Fruit fly (Drosophila melanogaster) whole organism, embryonic: Measurements from ENCODE around the gene Myo28B1.

Experiments used
- Bgb ChIP-seq: fragments of 200-800 bp; sonication (Bioruptor generic); IDR thresholded peaks from 2 replicates; pipeline ENCODE4 v1.3.6; 2022; ENCODE audit warnings: missing biosample characterization, missing genetic modification characterization; ENCODE audit not compliant: partially characterized antibody
- CG10431 ChIP-seq: fragments of 200-800 bp; sonication (Bioruptor generic); optimal IDR thresholded peaks from 3 replicates; lab custom pipeline; 2018; ENCODE audit warnings: missing biosample characterization, mild to moderate bottlenecking, missing genetic modification characterization
- CG10565 ChIP-seq: fragments of 200-800 bp; sonication (Bioruptor generic); optimal IDR thresholded peaks from 3 replicates; lab custom pipeline; 2016; ENCODE audit warnings: missing biosample characterization, mild to moderate bottlenecking, missing genetic modification characterization
- CG10979 ChIP-seq: fragments of 200-800 bp; sonication (Bioruptor generic); optimal IDR thresholded peaks from 2 replicates; lab custom pipeline; 2018; ENCODE audit warnings: missing biosample characterization, mild to moderate bottlenecking, missing genetic modification characterization, moderate library complexity
- CG11504 ChIP-seq: fragments of 200-800 bp; sonication (Bioruptor generic); optimal IDR thresholded peaks from 3 replicates; lab custom pipeline; 2019; ENCODE audit warnings: missing biosample characterization, mild to moderate bottlenecking, missing genetic modification characterization, moderate library complexity
- CG11560 ChIP-seq: fragments of 200-800 bp; sonication (Bioruptor generic); IDR thresholded peaks from 3 replicates; pipeline ENCODE4 v1.3.6; 2022; ENCODE audit warnings: missing biosample characterization, missing genetic modification characterization
- CG11696 ChIP-seq: fragments of 200-800 bp; sonication (Bioruptor generic); IDR thresholded peaks from 2 replicates; pipeline ENCODE4 v1.3.6; 2022; ENCODE audit warnings: missing biosample characterization, missing genetic modification characterization
- CG11723 ChIP-seq: fragments of 200-800 bp; sonication (Bioruptor generic); optimal IDR thresholded peaks from 2 replicates; lab custom pipeline; 2017; ENCODE audit warnings: missing biosample characterization, mild to moderate bottlenecking, missing genetic modification characterization
- CG12391 ChIP-seq: fragments of 200-800 bp; sonication (Bioruptor generic); optimal IDR thresholded peaks from 3 replicates; lab custom pipeline; 2018; ENCODE audit warnings: missing biosample characterization, mild to moderate bottlenecking, missing genetic modification characterization, moderate library complexity
- CG14441 ChIP-seq: fragments of 200-800 bp; sonication (Bioruptor generic); IDR thresholded peaks from 2 replicates; pipeline ENCODE4 v1.3.6; 2022; ENCODE audit warnings: missing biosample characterization, missing genetic modification characterization
- CG15601 ChIP-seq: fragments of 200-800 bp; sonication (Bioruptor generic); optimal IDR thresholded peaks from 3 replicates; lab custom pipeline; 2019; ENCODE audit warnings: missing biosample characterization, mild to moderate bottlenecking, missing genetic modification characterization, moderate library complexity
- CG17361 ChIP-seq: fragments of 200-800 bp; sonication (Bioruptor generic); IDR thresholded peaks from 3 replicates; pipeline ENCODE4 v1.3.6; 2022; ENCODE audit warnings: missing biosample characterization, missing genetic modification characterization
- CG18476 ChIP-seq: fragments of 200-800 bp; sonication (Bioruptor generic); optimal IDR thresholded peaks from 2 replicates; lab custom pipeline; 2016; ENCODE audit warnings: missing biosample characterization, mild to moderate bottlenecking, missing genetic modification characterization
- CG2116 ChIP-seq: fragments of 200-800 bp; sonication (Bioruptor generic); optimal IDR thresholded peaks from 3 replicates; lab custom pipeline; 2018; ENCODE audit warnings: missing biosample characterization, mild to moderate bottlenecking, missing genetic modification characterization
- CG2199 ChIP-seq: fragments of 200-800 bp; sonication (Bioruptor generic); IDR thresholded peaks from 3 replicates; pipeline ENCODE4 v1.3.6; 2022; ENCODE audit warnings: missing biosample characterization, missing genetic modification characterization
- CG30403 ChIP-seq: fragments of 200-800 bp; sonication (Bioruptor generic); optimal IDR thresholded peaks from 3 replicates; lab custom pipeline; 2016; ENCODE audit warnings: missing biosample characterization, missing genetic modification characterization
- CG6175 ChIP-seq: fragments of 200-800 bp; sonication (Bioruptor generic); IDR thresholded peaks from 3 replicates; pipeline ENCODE4 v1.3.6; 2022; ENCODE audit warnings: missing biosample characterization, missing genetic modification characterization
- CG6791 ChIP-seq: fragments of 200-800 bp; sonication (Bioruptor generic); IDR thresholded peaks from 3 replicates; pipeline ENCODE4 v1.3.6; 2022; ENCODE audit warnings: missing biosample characterization, missing genetic modification characterization; ENCODE audit not compliant: partially characterized antibody
- CG7372 ChIP-seq: fragments of 200-800 bp; sonication (Bioruptor generic); IDR thresholded peaks from 2 replicates; pipeline ENCODE4 v1.3.6; 2022; ENCODE audit warnings: missing biosample characterization, missing genetic modification characterization
- CG8281 ChIP-seq: fragments of 200-800 bp; sonication (Bioruptor generic); optimal IDR thresholded peaks from 2 replicates; lab custom pipeline; 2018; ENCODE audit warnings: missing biosample characterization, mild to moderate bottlenecking, missing genetic modification characterization, moderate library complexity
- CG9609 ChIP-seq: fragments of 200-800 bp; sonication (Bioruptor generic); optimal IDR thresholded peaks from 3 replicates; lab custom pipeline; 2016; ENCODE audit warnings: missing biosample characterization, missing genetic modification characterization
- CG9876 ChIP-seq: fragments of 200-800 bp; sonication (Bioruptor generic); optimal IDR thresholded peaks from 2 replicates; lab custom pipeline; 2016; ENCODE audit warnings: missing biosample characterization, missing genetic modification characterization
- Dp ChIP-seq: fragments of 200-800 bp; sonication (Bioruptor generic); optimal IDR thresholded peaks from 2 replicates; lab custom pipeline; 2018; ENCODE audit warnings: missing biosample characterization, mild to moderate bottlenecking, missing genetic modification characterization, moderate library complexity
- GATAe ChIP-seq: fragments of 200-800 bp; sonication (Bioruptor generic); conservative IDR thresholded peaks from 2 replicates; pipeline ENCODE4 v1.3.6; 2022; ENCODE audit warnings: missing biosample characterization, missing genetic modification characterization
- Mad ChIP-seq: fragments of 200-800 bp; sonication (Bioruptor generic); optimal IDR thresholded peaks from 2 replicates; lab custom pipeline; 2016; ENCODE audit warnings: missing biosample characterization, missing genetic modification characterization
- Max ChIP-seq: fragments of 200-800 bp; sonication (Bioruptor generic); optimal IDR thresholded peaks from 2 replicates; lab custom pipeline; 2016; ENCODE audit warnings: missing biosample characterization, mild to moderate bottlenecking, missing genetic modification characterization
- Meics ChIP-seq: fragments of 200-800 bp; sonication (Bioruptor generic); optimal IDR thresholded peaks from 2 replicates; lab custom pipeline; 2017; ENCODE audit warnings: missing biosample characterization, mild to moderate bottlenecking, missing genetic modification characterization
- Pdp1 ChIP-seq, 2 experiments: fragments of 200-800 bp; sonication (Bioruptor generic); optimal IDR thresholded peaks; 3 replicates each; lab custom pipeline; 2016; ENCODE audit warnings: missing biosample characterization in 2 of 2, missing genetic modification characterization in 2 of 2, mild to moderate bottlenecking in 1 of 2, moderate library complexity in 1 of 2
- Rx ChIP-seq: fragments of 200-800 bp; sonication (Bioruptor generic); IDR thresholded peaks from 2 replicates; pipeline ENCODE4 v1.3.6; 2022; ENCODE audit warnings: missing biosample characterization, missing genetic modification characterization
- ap ChIP-seq: fragments of 200-800 bp; sonication (Bioruptor generic); IDR thresholded peaks from 2 replicates; pipeline ENCODE4 v1.3.6; 2022; ENCODE audit warnings: missing biosample characterization, missing genetic modification characterization
- ase ChIP-seq: fragments of 200-800 bp; sonication (Bioruptor generic); IDR thresholded peaks from 3 replicates; pipeline ENCODE4 v1.3.6; 2022; ENCODE audit warnings: missing biosample characterization, missing genetic modification characterization
- bab2 ChIP-seq: fragments of 200-800 bp; sonication (Bioruptor generic); optimal IDR thresholded peaks from 2 replicates; lab custom pipeline; 2016; ENCODE audit warnings: missing biosample characterization, missing genetic modification characterization
- dmrt11E ChIP-seq: fragments of 200-800 bp; sonication (Bioruptor generic); optimal IDR thresholded peaks from 3 replicates; lab custom pipeline; 2018; ENCODE audit warnings: missing biosample characterization, mild to moderate bottlenecking, missing genetic modification characterization, moderate library complexity
- dmrt99B ChIP-seq: fragments of 200-800 bp; sonication (Bioruptor generic); optimal IDR thresholded peaks from 2 replicates; lab custom pipeline; 2018; ENCODE audit warnings: missing biosample characterization, mild to moderate bottlenecking, missing genetic modification characterization, moderate library complexity
- dysf ChIP-seq: fragments of 200-800 bp; sonication (Bioruptor generic); IDR thresholded peaks from 3 replicates; pipeline ENCODE4 v1.3.6; 2022; ENCODE audit warnings: missing biosample characterization, missing genetic modification characterization
- fd96Cb ChIP-seq: fragments of 200-800 bp; sonication (Bioruptor generic); optimal IDR thresholded peaks from 2 replicates; lab custom pipeline; 2018; ENCODE audit warnings: missing biosample characterization, mild to moderate bottlenecking, missing genetic modification characterization, moderate library complexity
- fu2 ChIP-seq: fragments of 200-800 bp; sonication (Bioruptor generic); optimal IDR thresholded peaks from 2 replicates; lab custom pipeline; 2016; ENCODE audit warnings: missing biosample characterization, missing genetic modification characterization
- klu ChIP-seq: fragments of 200-800 bp; sonication (Bioruptor generic); IDR thresholded peaks from 2 replicates; pipeline ENCODE4 v1.3.6; 2022; ENCODE audit warnings: missing biosample characterization, missing genetic modification characterization
- lab ChIP-seq: fragments of 200-800 bp; sonication (Bioruptor generic); optimal IDR thresholded peaks from 3 replicates; lab custom pipeline; 2017; ENCODE audit warnings: missing biosample characterization, missing genetic modification characterization, mild to moderate bottlenecking, moderate library complexity, missing genetic modification reagents
- lola ChIP-seq, 3 experiments: fragments of >200 bp in 2 of 3; fragments of 200-800 bp in 1 of 3; sonication (Bioruptor generic) in 1 of 3; optimal IDR thresholded peaks; 2 replicates each; lab custom pipeline; 2017 to 2019; ENCODE audit warnings: missing biosample characterization in 3 of 3, missing genetic modification characterization in 3 of 3, mild to moderate bottlenecking in 1 of 3, moderate library complexity in 1 of 3
- odd ChIP-seq: fragments of 200-800 bp; sonication (Bioruptor generic); optimal IDR thresholded peaks from 2 replicates; lab custom pipeline; 2017; ENCODE audit warnings: missing biosample characterization, mild to moderate bottlenecking, missing genetic modification characterization
- prd ChIP-seq, 3 experiments: fragments of >200 bp in 2 of 3; fragments of 200-800 bp in 1 of 3; sonication (Bioruptor generic) in 1 of 3; optimal IDR thresholded peaks in 2 of 3; IDR thresholded peaks in 1 of 3; 2 replicates in 2 of 3; 3 replicates in 1 of 3; pipeline versions ENCODE4 v1.3.6 to Lab custom; 2017 to 2022; ENCODE audit warnings: missing biosample characterization in 1 of 3, missing genetic modification characterization in 1 of 3
- sob ChIP-seq: fragments of 200-800 bp; sonication (Bioruptor generic); IDR thresholded peaks from 2 replicates; pipeline ENCODE4 v1.3.6; 2022; ENCODE audit warnings: missing biosample characterization, missing genetic modification characterization
- sr ChIP-seq: fragments of 200-800 bp; sonication (Bioruptor generic); IDR thresholded peaks from 3 replicates; pipeline ENCODE4 v1.3.6; 2022; ENCODE audit warnings: missing biosample characterization, missing genetic modification characterization
- tgo ChIP-seq: fragments of 200-800 bp; sonication (Bioruptor generic); IDR thresholded peaks from 3 replicates; pipeline ENCODE4 v1.3.6; 2022; ENCODE audit warnings: missing biosample characterization, missing genetic modification characterization
- tin ChIP-seq: fragments of 200-800 bp; sonication (Bioruptor generic); optimal IDR thresholded peaks from 3 replicates; lab custom pipeline; 2016; ENCODE audit warnings: missing biosample characterization, missing genetic modification characterization
- usp ChIP-seq: fragments of >200 bp; optimal IDR thresholded peaks from 2 replicates; lab custom pipeline; 2017; ENCODE audit warnings: missing biosample characterization, missing genetic modification characterization
- vfl ChIP-seq: fragments of 200-800 bp; sonication (Bioruptor generic); optimal IDR thresholded peaks from 2 replicates; lab custom pipeline; 2016; ENCODE audit warnings: missing biosample characterization, missing genetic modification characterization

The Myo28B1 gene

dm6 chr2L:7630673-7631072 is 35.2 kb upstream of the Myo28B1 start:
- TF ChIP-seq dysf (GFP tag; lab: Robert Waterston, UW) (0 out of 3 replicates have a peak, but pooled peaks have one; percentile 16), Meics (GFP tag; lab: Kevin White, UChicago) (no peak), CG2199 (GFP tag; lab: Robert Waterston, UW) (0 out of 3 replicates have a peak, but pooled peaks have one; percentile 23), CG17361 (GFP tag; lab: Robert Waterston, UW) (no peak), ap (GFP tag; lab: Robert Waterston, UW) (0 out of 2 replicates have a peak, but pooled peaks have one; percentile 10), sr (GFP tag; lab: Robert Waterston, UW) (peak; percentile 60; the same call in 2 of the 3 replicates), prd (optimal IDR thresholded peaks at IDR 0.05; lab: Kevin White, UChicago) (no peak), prd (GFP tag; IDR thresholded peaks at IDR 0.05; lab: Robert Waterston, UW) (0 out of 3 replicates have a peak, but pooled peaks have one; percentile 7), CG11504 (peak; percentile 84)

dm6 chr2L:7632783-7633182 is 33.1 kb upstream of the Myo28B1 start:
- TF ChIP-seq CG11560 (tag; lab: Robert Waterston, UW) = 0 out of 3 replicates have a peak, but pooled peaks have one; percentile 14
- peak; percentile 12 to 54 for TF ChIP-seq Pdp1 (GFP tag; optimal IDR thresholded peaks at IDR 0.05; lab: Kevin White, UChicago)
- no peak for TF ChIP-seq CG11696 (GFP tag; lab: Robert Waterston, UW)
- peak; percentile 35; the same call in 1 of the 2 replicates for TF ChIP-seq Rx
- TF ChIP-seq tgo (GFP tag; lab: Robert Waterston, UW) = no peak
- TF ChIP-seq CG18476 = no peak
- TF ChIP-seq CG7372 (GFP tag; lab: Robert Waterston, UW) = no peak
- TF ChIP-seq bab2 (GFP tag; lab: Kevin White, UChicago) = peak; percentile 28
- peak in 1 of 3 experiments; percentile 72 for TF ChIP-seq lola (GFP tag; optimal IDR thresholded peaks at IDR 0.05; lab: Kevin White, UChicago)
- peak; percentile 52 for TF ChIP-seq lab (GFP tag; lab: Kevin White, UChicago)
- TF ChIP-seq dmrt11E (tag; lab: Kevin White, UChicago) = peak; percentile 82
- TF ChIP-seq CG30403 = peak; percentile 46
- peak; percentile 75 for TF ChIP-seq CG10979 (tag; lab: Kevin White, UChicago)
- TF ChIP-seq vfl (GFP tag; lab: Kevin White, UChicago) = no peak
- TF ChIP-seq Bgb (GFP tag; lab: Robert Waterston, UW) = no peak
- no peak for TF ChIP-seq usp (GFP tag; lab: Kevin White, UChicago)
- no peak for TF ChIP-seq CG15601 (tag; lab: Kevin White, UChicago)
- no peak for TF ChIP-seq fu2 (GFP tag; lab: Kevin White, UChicago)
- peak; percentile 31 for TF ChIP-seq odd (GFP tag; lab: Kevin White, UChicago)
- TF ChIP-seq CG2116 = no peak
- TF ChIP-seq klu = no peak
- no peak for TF ChIP-seq Meics (GFP tag; lab: Kevin White, UChicago)
- TF ChIP-seq GATAe (GFP tag; lab: Robert Waterston, UW) = no peak
- TF ChIP-seq fd96Cb = peak; percentile 62
- no peak for TF ChIP-seq CG10565
- TF ChIP-seq CG10431 (GFP tag; lab: Kevin White, UChicago) = no peak
- no peak for TF ChIP-seq CG9876 (GFP tag; lab: Kevin White, UChicago)
- peak; percentile 33; the same call in 1 of the 2 replicates for TF ChIP-seq CG14441 (GFP tag; lab: Robert Waterston, UW)
- TF ChIP-seq tin = peak; percentile 36
- TF ChIP-seq CG9609 (GFP tag; lab: Kevin White, UChicago) = peak; percentile 30
- no peak for TF ChIP-seq CG6175 (GFP tag; lab: Robert Waterston, UW)
- TF ChIP-seq CG12391 (tag; lab: Kevin White, UChicago) = peak; percentile 67
- TF ChIP-seq CG11723 (GFP tag; lab: Kevin White, UChicago) = no peak
- TF ChIP-seq dmrt99B (tag; lab: Kevin White, UChicago) = peak; percentile 50
- no peak for TF ChIP-seq CG8281 (tag; lab: Kevin White, UChicago)
- TF ChIP-seq CG6791 (GFP tag; lab: Robert Waterston, UW) = no peak
- TF ChIP-seq sob = no peak
- no peak for TF ChIP-seq ase
- TF ChIP-seq Mad = peak; percentile 44
- TF ChIP-seq Dp (GFP tag; lab: Kevin White, UChicago) = no peak
- no peak for TF ChIP-seq Max (GFP tag; lab: Kevin White, UChicago)
